Fruit fly (Drosophila melanogaster): ENCODE data around the gene Srp68.

Gene Srp68

dm6 chr3L:8954648-8955033 lies 20.2 kb upstream of the Srp68 start, which contains the start of gene GNBP3 (continued):
- no peak for TF ChIP-seq CG13287 (GFP tag; IDR thresholded peaks at IDR 0.05; ENCODE audit: partially characterized antibody)
- TF ChIP-seq CG12744 (GFP tag; optimal IDR thresholded peaks at IDR 0.05), result no peak
- peak; percentile 86 for TF ChIP-seq BtbVII (GFP tag; optimal IDR thresholded peaks at IDR 0.05)
- TF ChIP-seq CG7271 (tag; optimal IDR thresholded peaks at IDR 0.05), result no peak
- TF ChIP-seq hth (optimal IDR thresholded peaks at IDR 0.05), result no peak
- TF ChIP-seq CG17359 (tag; optimal IDR thresholded peaks at IDR 0.05), result peak; percentile 61
- TF ChIP-seq az2 (GFP tag; optimal IDR thresholded peaks at IDR 0.05), result peak; percentile 2
- TF ChIP-seq CG6854 (GFP tag; optimal IDR thresholded peaks at IDR 0.05), result peak; percentile 41
- TF ChIP-seq CG6689 (GFP tag; IDR thresholded peaks at IDR 0.05), result peak; percentile 53; the same call in 1 of the 2 replicates
- TF ChIP-seq cg (GFP tag; optimal IDR thresholded peaks at IDR 0.05), result no peak
- TF ChIP-seq ci (GFP tag; IDR thresholded peaks at IDR 0.05), result peak; percentile 39; the same call in 1 of the 3 replicates
- no peak for TF ChIP-seq hkb (optimal IDR thresholded peaks at IDR 0.05)
- TF ChIP-seq hkb (GFP tag; IDR thresholded peaks at IDR 0.05), result peak; percentile 87
- TF ChIP-seq Mrtf (GFP tag; IDR thresholded peaks at IDR 0.05), result no peak
- TF ChIP-seq CTCF (GFP tag; optimal IDR thresholded peaks at IDR 0.05), result peak; percentile 6
- 0 out of 2 replicates have a peak, but pooled peaks have one; percentile 25 for TF ChIP-seq CG1024 (GFP tag; IDR thresholded peaks at IDR 0.05)
- TF ChIP-seq corto (GFP tag; optimal IDR thresholded peaks at IDR 0.05), result peak; percentile 92
- no peak for TF ChIP-seq Dip3 (GFP tag; optimal IDR thresholded peaks at IDR 0.05)
- TF ChIP-seq CG9437 (GFP tag; optimal IDR thresholded peaks at IDR 0.05), result no peak
- TF ChIP-seq otp (GFP tag; IDR thresholded peaks at IDR 0.05), result no peak
- peak; percentile 82 for TF ChIP-seq Sox100B (GFP tag; optimal IDR thresholded peaks at IDR 0.05)
- peak; percentile 36 for TF ChIP-seq CG8924 (tag; optimal IDR thresholded peaks at IDR 0.05)
- TF ChIP-seq CG10209 (GFP tag; optimal IDR thresholded peaks at IDR 0.05), result peak; percentile 44
- TF ChIP-seq eve (GFP tag; optimal IDR thresholded peaks at IDR 0.05), result no peak
- peak; percentile 49 for TF ChIP-seq CG13775 (GFP tag; optimal IDR thresholded peaks at IDR 0.05)
- peak; percentile 80 for TF ChIP-seq gem (tag; optimal IDR thresholded peaks at IDR 0.05)
- no peak for TF ChIP-seq ftz-f1 (GFP tag; optimal IDR thresholded peaks at IDR 0.05)
- no peak for TF ChIP-seq CkIIα-i1 (GFP tag; IDR thresholded peaks at IDR 0.05)
- 0 out of 2 replicates have a peak, but pooled peaks have one; percentile 7 for TF ChIP-seq CG3847 (GFP tag; IDR thresholded peaks at IDR 0.05)
- peak; percentile 37 for TF ChIP-seq CG3407 (GFP tag; optimal IDR thresholded peaks at IDR 0.05)
- TF ChIP-seq dmrt99B (tag; optimal IDR thresholded peaks at IDR 0.05), result peak; percentile 70
- TF ChIP-seq CG9609 (GFP tag; optimal IDR thresholded peaks at IDR 0.05), result no peak
- TF ChIP-seq CG7357 (GFP tag; IDR thresholded peaks at IDR 0.05), result 0 out of 3 replicates have a peak, but pooled peaks have one; percentile 31
- TF ChIP-seq lola (GFP tag; optimal IDR thresholded peaks at IDR 0.05), result peak in 1 of 3 experiments; percentile 54
- TF ChIP-seq lab (GFP tag; optimal IDR thresholded peaks at IDR 0.05), result peak; percentile 65
- peak; percentile 23 for TF ChIP-seq CG1602 (GFP tag; optimal IDR thresholded peaks at IDR 0.05)
- no peak for TF ChIP-seq CG17912 (GFP tag; optimal IDR thresholded peaks at IDR 0.05)
- peak; percentile 11 for TF ChIP-seq CG18764 (GFP tag; optimal IDR thresholded peaks at IDR 0.05)
- peak; percentile 63 for TF ChIP-seq grau (tag; optimal IDR thresholded peaks at IDR 0.05)
- no peak for TF ChIP-seq CG12942 (GFP tag; optimal IDR thresholded peaks at IDR 0.05)
- TF ChIP-seq Rfx (GFP tag; IDR thresholded peaks at IDR 0.05), result peak; percentile 83
- TF ChIP-seq sqz (GFP tag; optimal IDR thresholded peaks at IDR 0.05), result peak; percentile 65
- peak; percentile 42; the same call in 1 of the 2 replicates for TF ChIP-seq Rx (GFP tag; IDR thresholded peaks at IDR 0.05)
- no peak for TF ChIP-seq sob (GFP tag; IDR thresholded peaks at IDR 0.05)
- TF ChIP-seq MBD-R2 (GFP tag; IDR thresholded peaks at IDR 0.05), result peak; percentile 17; the same call in 1 of the 2 replicates
- TF ChIP-seq trem (tag; optimal IDR thresholded peaks at IDR 0.05), result peak; percentile 26
- peak; percentile 43 for TF ChIP-seq CG18619 (GFP tag; optimal IDR thresholded peaks at IDR 0.05)
- TF ChIP-seq phol (tag; optimal IDR thresholded peaks at IDR 0.05), result peak; percentile 39
- peak; percentile 77 for TF ChIP-seq HHEX (GFP tag; optimal IDR thresholded peaks at IDR 0.05)
- TF ChIP-seq CG31365 (tag; optimal IDR thresholded peaks at IDR 0.05), result peak; percentile 19
- TF ChIP-seq CG2120 (GFP tag; optimal IDR thresholded peaks at IDR 0.05), result peak; percentile 69
- TF ChIP-seq Atf3 (GFP tag; optimal IDR thresholded peaks at IDR 0.05), result no peak
